Fruit fly (Drosophila melanogaster) whole organism, embryonic: ENCODE measurements around the gene Kyat.

Source experiments
- Abd-B ChIP-seq: fragments of 200-800 bp; sonication (Bioruptor generic); optimal IDR thresholded peaks from 2 replicates; lab custom pipeline; 2018; ENCODE audit warnings: missing biosample characterization, mild to moderate bottlenecking, missing genetic modification characterization, moderate library complexity
- Atf6 ChIP-seq: fragments of 200-800 bp; sonication (Bioruptor generic); IDR thresholded peaks from 2 replicates; pipeline ENCODE4 v1.3.6; 2022; ENCODE audit warnings: missing biosample characterization, missing genetic modification characterization
- B-H1 ChIP-seq: fragments of 200-800 bp; sonication (Bioruptor generic); IDR thresholded peaks from 3 replicates; pipeline ENCODE4 v1.3.6; 2022; ENCODE audit warnings: missing biosample characterization, missing genetic modification characterization
- CG10147 ChIP-seq: fragments of 200-800 bp; sonication (Bioruptor generic); optimal IDR thresholded peaks from 2 replicates; lab custom pipeline; 2019; ENCODE audit warnings: missing biosample characterization, mild to moderate bottlenecking, missing genetic modification characterization, moderate library complexity
- CG1024 ChIP-seq: fragments of 200-800 bp; sonication (Bioruptor generic); IDR thresholded peaks from 2 replicates; pipeline ENCODE4 v1.3.6; 2022; ENCODE audit warnings: missing biosample characterization, missing genetic modification characterization
- CG11504 ChIP-seq: fragments of 200-800 bp; sonication (Bioruptor generic); optimal IDR thresholded peaks from 3 replicates; lab custom pipeline; 2019; ENCODE audit warnings: missing biosample characterization, mild to moderate bottlenecking, missing genetic modification characterization, moderate library complexity
- CG11695 ChIP-seq: fragments of 200-800 bp; sonication (Bioruptor generic); IDR thresholded peaks from 3 replicates; pipeline ENCODE4 v1.3.6; 2022; ENCODE audit warnings: missing biosample characterization, missing genetic modification characterization
- CG12391 ChIP-seq: fragments of 200-800 bp; sonication (Bioruptor generic); optimal IDR thresholded peaks from 3 replicates; lab custom pipeline; 2018; ENCODE audit warnings: missing biosample characterization, mild to moderate bottlenecking, missing genetic modification characterization, moderate library complexity
- CG12659 ChIP-seq: fragments of 200-800 bp; sonication (Bioruptor generic); optimal IDR thresholded peaks from 3 replicates; lab custom pipeline; 2017; ENCODE audit warnings: mild to moderate bottlenecking, missing biosample characterization, missing genetic modification reagents, missing genetic modification characterization
- CG14014 ChIP-seq: fragments of 200-800 bp; sonication (Bioruptor generic); IDR thresholded peaks from 2 replicates; pipeline ENCODE4 v1.3.6; 2022; ENCODE audit warnings: missing biosample characterization, missing genetic modification characterization
- CG14965 ChIP-seq: fragments of 200-800 bp; sonication (Bioruptor generic); optimal IDR thresholded peaks from 2 replicates; lab custom pipeline; 2016; ENCODE audit warnings: missing biosample characterization, missing genetic modification characterization, borderline replicate concordance
- CG17361 ChIP-seq: fragments of 200-800 bp; sonication (Bioruptor generic); IDR thresholded peaks from 3 replicates; pipeline ENCODE4 v1.3.6; 2022; ENCODE audit warnings: missing biosample characterization, missing genetic modification characterization
- CG17385 ChIP-seq: fragments of 200-800 bp; sonication (Bioruptor generic); optimal IDR thresholded peaks from 3 replicates; lab custom pipeline; 2018; ENCODE audit warnings: missing biosample characterization, mild to moderate bottlenecking, missing genetic modification characterization
- CG17612 ChIP-seq: fragments of 200-800 bp; sonication (Bioruptor generic); IDR thresholded peaks from 2 replicates; pipeline ENCODE4 v1.3.6; 2022; ENCODE audit warnings: missing biosample characterization, missing genetic modification characterization
- CG2712 ChIP-seq: fragments of 200-800 bp; optimal IDR thresholded peaks from 3 replicates; lab custom pipeline; 2019; ENCODE audit warnings: missing biosample characterization, mild to moderate bottlenecking, missing genetic modification characterization, moderate library complexity
- CG31441 ChIP-seq: fragments of 200-800 bp; sonication (Bioruptor generic); IDR thresholded peaks from 2 replicates; pipeline ENCODE4 v1.3.6; 2022; ENCODE audit warnings: missing biosample characterization, missing genetic modification characterization
- CG7271 ChIP-seq: fragments of 200-800 bp; sonication (Bioruptor generic); optimal IDR thresholded peaks from 2 replicates; lab custom pipeline; 2018; ENCODE audit warnings: missing biosample characterization, mild to moderate bottlenecking, missing genetic modification characterization, moderate library complexity
- CG7839 ChIP-seq: fragments of 200-800 bp; sonication (Bioruptor generic); optimal IDR thresholded peaks from 3 replicates; lab custom pipeline; 2018; ENCODE audit warnings: missing biosample characterization, mild to moderate bottlenecking, missing genetic modification characterization, moderate library complexity
- CG8388 ChIP-seq: fragments of 200-800 bp; sonication (Bioruptor generic); optimal IDR thresholded peaks from 2 replicates; lab custom pipeline; 2019; ENCODE audit warnings: missing biosample characterization, mild to moderate bottlenecking, missing genetic modification characterization, moderate library complexity
- CG9727 ChIP-seq: fragments of 200-800 bp; sonication (Bioruptor generic); optimal IDR thresholded peaks from 3 replicates; lab custom pipeline; 2017; ENCODE audit warnings: missing biosample characterization, mild to moderate bottlenecking, missing genetic modification characterization
- D19A ChIP-seq: fragments of 200-800 bp; optimal IDR thresholded peaks from 3 replicates; lab custom pipeline; 2019; ENCODE audit warnings: missing biosample characterization, mild to moderate bottlenecking, missing genetic modification characterization, moderate library complexity
- Fer2 ChIP-seq: fragments of 200-800 bp; sonication (Bioruptor generic); optimal IDR thresholded peaks from 2 replicates; lab custom pipeline; 2018; ENCODE audit warnings: missing biosample characterization, mild to moderate bottlenecking, missing genetic modification characterization, moderate library complexity
- Gug ChIP-seq: fragments of 200-800 bp; sonication (Bioruptor generic); IDR thresholded peaks from 4 replicates; pipeline ENCODE4 v1.3.6; 2022; ENCODE audit warnings: missing biosample characterization, missing genetic modification characterization
- HHEX ChIP-seq: fragments of 200-800 bp; sonication (Bioruptor generic); optimal IDR thresholded peaks from 3 replicates; lab custom pipeline; 2017; ENCODE audit warnings: missing biosample characterization, mild to moderate bottlenecking, missing genetic modification characterization, missing genetic modification reagents
- Hey ChIP-seq: fragments of 200-800 bp; sonication (Bioruptor generic); optimal IDR thresholded peaks from 3 replicates; lab custom pipeline; 2018; ENCODE audit warnings: missing biosample characterization, mild to moderate bottlenecking, missing genetic modification characterization
- Mad ChIP-seq: fragments of 200-800 bp; sonication (Bioruptor generic); optimal IDR thresholded peaks from 2 replicates; lab custom pipeline; 2016; ENCODE audit warnings: missing biosample characterization, missing genetic modification characterization
- Med ChIP-seq: fragments of 200-800 bp; sonication (Bioruptor generic); peaks from one replicate; lab custom pipeline; 2016; ENCODE audit warnings: missing biosample characterization, missing genetic modification characterization, mild to moderate bottlenecking, inconsistent platforms, moderate library complexity
- PHDP ChIP-seq: fragments of 200-800 bp; sonication (Bioruptor generic); optimal IDR thresholded peaks from 3 replicates; lab custom pipeline; 2018; ENCODE audit warnings: missing biosample characterization, mild to moderate bottlenecking, missing genetic modification characterization, moderate library complexity
- Poxn ChIP-seq: fragments of 200-800 bp; sonication (Bioruptor generic); IDR thresholded peaks from 2 replicates; pipeline ENCODE4 v1.3.6; 2022; ENCODE audit warnings: missing biosample characterization, missing genetic modification characterization
- Ptx1 ChIP-seq: fragments of 200-800 bp; sonication (Bioruptor generic); IDR thresholded peaks from 2 replicates; pipeline ENCODE4 v1.3.6; 2022; ENCODE audit warnings: missing biosample characterization, missing genetic modification characterization
- Sox100B ChIP-seq: fragments of 200-800 bp; sonication (Bioruptor generic); optimal IDR thresholded peaks from 3 replicates; lab custom pipeline; 2018; ENCODE audit warnings: missing biosample characterization, mild to moderate bottlenecking, missing genetic modification characterization
- Usf ChIP-seq: fragments of 200-800 bp; sonication (Bioruptor generic); optimal IDR thresholded peaks from 2 replicates; lab custom pipeline; 2017; ENCODE audit warnings: missing genotype, missing biosample characterization, missing genetic modification characterization
- Vsx1 ChIP-seq: fragments of 200-800 bp; sonication (Bioruptor generic); optimal IDR thresholded peaks from 2 replicates; lab custom pipeline; 2017; ENCODE audit warnings: missing biosample characterization, mild to moderate bottlenecking, missing genetic modification characterization, missing genetic modification reagents
- Xrp1 ChIP-seq: fragments of 200-800 bp; sonication (Bioruptor generic); IDR thresholded peaks from 2 replicates; pipeline ENCODE4 v1.3.6; 2022; ENCODE audit warnings: missing biosample characterization, missing genetic modification characterization
- al ChIP-seq: fragments of 200-800 bp; sonication (Bioruptor generic); IDR thresholded peaks from 2 replicates; pipeline ENCODE4 v1.3.6; 2022; ENCODE audit warnings: missing biosample characterization, missing genetic modification characterization
- ato ChIP-seq: fragments of 200-800 bp; sonication (Bioruptor generic); IDR thresholded peaks from 2 replicates; pipeline ENCODE4 v1.3.6; 2022; ENCODE audit warnings: missing biosample characterization, missing genetic modification characterization; ENCODE audit not compliant: partially characterized antibody
- az2 ChIP-seq: fragments of 200-800 bp; sonication (Bioruptor generic); optimal IDR thresholded peaks from 3 replicates; lab custom pipeline; 2016; ENCODE audit warnings: missing biosample characterization, missing genetic modification characterization
- cwo ChIP-seq: fragments of 200-800 bp; sonication (Bioruptor generic); optimal IDR thresholded peaks from 3 replicates; lab custom pipeline; 2017; ENCODE audit warnings: missing biosample characterization, missing genetic modification characterization, mild to moderate bottlenecking, moderate library complexity, missing genetic modification reagents
- dpn ChIP-seq, 2 experiments: fragments of 200-800 bp; sonication (Bioruptor generic); optimal IDR thresholded peaks; 3 replicates each; lab custom pipeline; 2016; ENCODE audit warnings: missing biosample characterization in 2 of 2, missing genetic modification characterization in 2 of 2
- esg ChIP-seq: fragments of 200-800 bp; sonication (Bioruptor generic); conservative IDR thresholded peaks from 2 replicates; pipeline ENCODE4 v1.3.6; 2022; ENCODE audit warnings: missing biosample characterization, missing genetic modification characterization
- gsb-n ChIP-seq: fragments of 200-800 bp; sonication (Bioruptor generic); optimal IDR thresholded peaks from 3 replicates; lab custom pipeline; 2018; ENCODE audit warnings: missing biosample characterization, mild to moderate bottlenecking, missing genetic modification characterization
- nmo ChIP-seq: fragments of 200-800 bp; sonication (Bioruptor generic); optimal IDR thresholded peaks from 2 replicates; lab custom pipeline; 2018; ENCODE audit warnings: missing biosample characterization, mild to moderate bottlenecking, missing genetic modification characterization, moderate library complexity
- pan ChIP-seq, 4 experiments: fragments of >200 bp in 3 of 4; fragments of 200-800 bp in 1 of 4; sonication (Bioruptor generic) in 1 of 4; optimal IDR thresholded peaks in 3 of 4; IDR thresholded peaks in 1 of 4; 2 replicates each; pipeline versions ENCODE4 v1.3.6 to Lab custom; 2017 to 2022; ENCODE audit warnings: missing biosample characterization in 2 of 4, missing genetic modification characterization in 2 of 4, mixed read lengths in 1 of 4
- pb ChIP-seq: fragments of 200-800 bp; sonication (Bioruptor generic); optimal IDR thresholded peaks from 3 replicates; lab custom pipeline; 2016; ENCODE audit warnings: missing biosample characterization, missing genetic modification characterization
- row ChIP-seq: fragments of 200-800 bp; sonication (Bioruptor generic); IDR thresholded peaks from 3 replicates; pipeline ENCODE4 v1.3.6; 2022; ENCODE audit warnings: missing biosample characterization, missing genetic modification characterization
- schlank ChIP-seq: fragments of 200-800 bp; sonication (Bioruptor generic); optimal IDR thresholded peaks from 2 replicates; lab custom pipeline; 2018; ENCODE audit warnings: missing biosample characterization, mild to moderate bottlenecking, missing genetic modification characterization
- unpg ChIP-seq: fragments of 200-800 bp; sonication (Bioruptor generic); optimal IDR thresholded peaks from 3 replicates; lab custom pipeline; 2018; ENCODE audit warnings: missing biosample characterization, mild to moderate bottlenecking, missing genetic modification characterization, moderate library complexity
- wdn ChIP-seq: fragments of 200-800 bp; sonication (Bioruptor generic); IDR thresholded peaks from 2 replicates; pipeline ENCODE4 v1.3.6; 2022; ENCODE audit warnings: missing biosample characterization, missing genetic modification characterization
- zen ChIP-seq: fragments of 200-800 bp; sonication (Bioruptor generic); optimal IDR thresholded peaks from 3 replicates; lab custom pipeline; 2018; ENCODE audit warnings: missing biosample characterization, mild to moderate bottlenecking, missing genetic modification characterization, moderate library complexity
- zfh2 ChIP-seq: fragments of 200-800 bp; sonication (Bioruptor generic); optimal IDR thresholded peaks from 2 replicates; lab custom pipeline; 2016; ENCODE audit warnings: missing biosample characterization, missing genetic modification characterization

Kyat gene

dm6 chr3R:11855156-11855555, 32.9 kb upstream of the Kyat start (continued):
- no peak for TF ChIP-seq CG17612
- peak; percentile 6 for TF ChIP-seq CG9727 (GFP tag; lab: Kevin White, UChicago)
- TF ChIP-seq Xrp1 (GFP tag; lab: Robert Waterston, UW), result peak; percentile 49; the same call in 1 of the 2 replicates
- no peak for TF ChIP-seq gsb-n
- no peak for TF ChIP-seq HHEX
- no peak for TF ChIP-seq Fer2 (tag; lab: Kevin White, UChicago)
- TF ChIP-seq az2, result peak; percentile 18
- TF ChIP-seq Ptx1, result peak; percentile 61
- peak; percentile 49; the same call in 1 of the 2 replicates for TF ChIP-seq CG14014
- TF ChIP-seq PHDP (tag; lab: Kevin White, UChicago), result peak; percentile 38
- TF ChIP-seq pan (optimal IDR thresholded peaks at IDR 0.05; lab: Kevin White, UChicago), result no peak
- peak in 1 of 2 experiments; percentile 34 for TF ChIP-seq pan (GFP tag; optimal IDR thresholded peaks at IDR 0.05 in 1 of 2, IDR thresholded peaks at IDR 0.05 in 1 of 2)
- no peak for TF ChIP-seq zfh2
- TF ChIP-seq CG11504, result peak; percentile 63
- TF ChIP-seq Mad (GFP tag; lab: Kevin White, UChicago), result no peak
- no peak for TF ChIP-seq pb (GFP tag; lab: Kevin White, UChicago)
- peak; percentile 44 for TF ChIP-seq unpg
- TF ChIP-seq CG2712, result peak; percentile 34
- TF ChIP-seq CG12391 (tag; lab: Kevin White, UChicago), result peak; percentile 43
- TF ChIP-seq Poxn (GFP tag; lab: Robert Waterston, UW), result no peak
- 0 out of 2 replicates have a peak, but pooled peaks have one; percentile 19 for TF ChIP-seq esg (GFP tag; lab: Robert Waterston, UW)
- TF ChIP-seq row (GFP tag; lab: Robert Waterston, UW), result peak; percentile 65
- TF ChIP-seq al (GFP tag; lab: Robert Waterston, UW), result 0 out of 2 replicates have a peak, but pooled peaks have one; percentile 18
- TF ChIP-seq D19A (tag; lab: Kevin White, UChicago), result peak; percentile 7
- no peak for TF ChIP-seq wdn
- peak; percentile 41 for TF ChIP-seq Atf6 (GFP tag; lab: Robert Waterston, UW)
- TF ChIP-seq cwo (GFP tag; lab: Kevin White, UChicago), result peak; percentile 14
- TF ChIP-seq CG14965 (GFP tag; lab: Kevin White, UChicago), result no peak
- TF ChIP-seq CG11695 (GFP tag; lab: Robert Waterston, UW), result peak; percentile 36; the same call in 1 of the 3 replicates
- peak; percentile 17 for TF ChIP-seq CG8388 (GFP tag; lab: Kevin White, UChicago)
- peak; percentile 5 for TF ChIP-seq Sox100B (GFP tag; lab: Kevin White, UChicago)
- peak; percentile 17 for TF ChIP-seq CG17385
- TF ChIP-seq dpn (GFP tag; optimal IDR thresholded peaks at IDR 0.05; lab: Kevin White, UChicago), result peak in 1 of 2 experiments; percentile 11
- peak; percentile 54 for TF ChIP-seq Med (GFP tag; lab: Kevin White, UChicago)
- TF ChIP-seq nmo (GFP tag; lab: Kevin White, UChicago), result peak; percentile 19
- TF ChIP-seq Gug (GFP tag; lab: Robert Waterston, UW), result no peak
- no peak for TF ChIP-seq ato (GFP tag; lab: Robert Waterston, UW)
- peak; percentile 2 for TF ChIP-seq CG10147 (GFP tag; lab: Kevin White, UChicago)
- TF ChIP-seq Usf (GFP tag; lab: Kevin White, UChicago), result no peak
- TF ChIP-seq CG17361 (GFP tag; lab: Robert Waterston, UW), result 0 out of 3 replicates have a peak, but pooled peaks have one; percentile 20
- TF ChIP-seq zen, result no peak
- peak; percentile 47 for TF ChIP-seq CG31441 (GFP tag; lab: Robert Waterston, UW)
- TF ChIP-seq B-H1, result peak; percentile 19; the same call in 2 of the 3 replicates
- TF ChIP-seq CG7271, result no peak
- TF ChIP-seq Vsx1 (GFP tag; lab: Kevin White, UChicago), result peak; percentile 1
- TF ChIP-seq Hey (tag; lab: Kevin White, UChicago), result no peak
- no peak for TF ChIP-seq Abd-B (GFP tag; lab: Kevin White, UChicago)
- TF ChIP-seq CG7839, result peak; percentile 52
- no peak for TF ChIP-seq schlank (tag; lab: Kevin White, UChicago)
- no peak for TF ChIP-seq CG1024 (GFP tag; lab: Robert Waterston, UW)
- peak; percentile 25 for TF ChIP-seq CG12659
